Fruit fly (Drosophila melanogaster): ENCODE data around the gene Syx18.

The Syx18 gene

DNA sequence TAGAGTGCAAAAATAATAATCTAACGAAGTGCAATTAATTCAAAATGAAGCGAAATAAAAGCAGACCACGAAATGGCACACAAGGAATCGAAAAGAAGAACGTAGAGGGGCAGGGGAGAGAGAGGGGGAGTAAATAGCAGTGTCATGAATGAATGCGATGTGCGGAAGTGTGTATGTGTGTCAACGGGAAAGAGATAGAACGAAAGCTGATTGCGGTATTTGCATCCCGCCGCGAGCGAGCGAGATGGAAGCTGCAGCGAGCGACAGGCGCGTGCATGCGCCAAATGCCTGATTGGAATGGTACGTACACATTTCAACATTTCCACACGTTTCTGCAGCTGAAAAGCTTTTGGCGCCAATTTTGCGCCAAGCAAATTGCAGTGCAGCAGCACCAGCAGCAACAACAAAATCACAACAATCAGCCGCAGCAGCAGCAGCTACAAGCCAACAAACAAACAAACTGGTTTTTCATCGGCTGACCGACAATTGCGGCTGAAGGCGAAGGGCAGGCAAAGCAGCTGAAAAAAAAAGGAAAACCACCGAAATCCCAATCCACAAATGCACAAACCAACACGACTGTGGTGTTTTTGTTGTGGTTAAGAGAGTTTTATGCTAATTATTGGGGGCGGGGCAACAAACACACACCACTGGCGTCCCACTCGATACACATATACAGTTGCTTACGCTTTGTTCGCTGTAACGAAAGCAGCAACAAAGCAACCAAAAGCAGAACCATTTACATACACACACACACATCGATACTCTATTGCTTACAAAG lies 43.3 kb downstream of the Syx18 start:
- TF ChIP-seq dmrt93B (GFP tag; optimal IDR thresholded peaks at IDR 0.05) = no peak
- peak; percentile 44 for TF ChIP-seq fru (GFP tag; optimal IDR thresholded peaks at IDR 0.05)
- TF ChIP-seq lola (GFP tag; optimal IDR thresholded peaks at IDR 0.05) = no peak
- no peak for TF ChIP-seq usp (GFP tag; optimal IDR thresholded peaks at IDR 0.05)
- TF ChIP-seq sv (GFP tag; optimal IDR thresholded peaks at IDR 0.05) = no peak
- TF ChIP-seq Sp1 (GFP tag; optimal IDR thresholded peaks at IDR 0.05) = no peak
- TF ChIP-seq GATAd (GFP tag; optimal IDR thresholded peaks at IDR 0.05) = no peak
- TF ChIP-seq Dfd (GFP tag; optimal IDR thresholded peaks at IDR 0.05) = no peak
- no peak for TF ChIP-seq CrebA (GFP tag; optimal IDR thresholded peaks at IDR 0.05; ENCODE audit: borderline replicate concordance)
- no peak for TF ChIP-seq N (GFP tag; optimal IDR thresholded peaks at IDR 0.05)
- TF ChIP-seq Vsx2 (GFP tag; optimal IDR thresholded peaks at IDR 0.05; ENCODE audit: partially characterized antibody) = peak; percentile 6
- no peak for TF ChIP-seq Myc (optimal IDR thresholded peaks at IDR 0.05)
- TF ChIP-seq Rel (GFP tag; optimal IDR thresholded peaks at IDR 0.05) = no peak
- TF ChIP-seq Rel (tag; optimal IDR thresholded peaks at IDR 0.05) = peak; percentile 60
- no peak for TF ChIP-seq OdsH (GFP tag; optimal IDR thresholded peaks at IDR 0.05)
- no peak for TF ChIP-seq dsf (GFP tag; optimal IDR thresholded peaks at IDR 0.05; ENCODE audit: borderline replicate concordance)
- TF ChIP-seq Mio (GFP tag; optimal IDR thresholded peaks at IDR 0.05) = peak; percentile 55
- no peak for TF ChIP-seq jim (GFP tag; optimal IDR thresholded peaks at IDR 0.05)
- TF ChIP-seq ey (GFP tag; optimal IDR thresholded peaks at IDR 0.05) = peak; percentile 7
- no peak for TF ChIP-seq CG9705 (GFP tag; optimal IDR thresholded peaks at IDR 0.05)
- TF ChIP-seq CG32264 (GFP tag; optimal IDR thresholded peaks at IDR 0.05) = no peak
- peak; percentile 90 for TF ChIP-seq psq (GFP tag; optimal IDR thresholded peaks at IDR 0.05)
- TF ChIP-seq rgr (GFP tag; optimal IDR thresholded peaks at IDR 0.05) = peak; percentile 26
- no peak for TF ChIP-seq br (GFP tag; optimal IDR thresholded peaks at IDR 0.05)
- TF ChIP-seq pan (optimal IDR thresholded peaks at IDR 0.05) = no peak
- TF ChIP-seq Hr83 (GFP tag; optimal IDR thresholded peaks at IDR 0.05; ENCODE audit: poor library complexity, severe bottlenecking) = peak; percentile 54
- no peak for TF ChIP-seq HLH106 (tag; optimal IDR thresholded peaks at IDR 0.05)
- no peak for TF ChIP-seq woc (GFP tag; optimal IDR thresholded peaks at IDR 0.05)
- TF ChIP-seq Hnf4 (GFP tag; optimal IDR thresholded peaks at IDR 0.05) = no peak
- no peak for TF ChIP-seq dl (GFP tag; optimal IDR thresholded peaks at IDR 0.05; ENCODE audit: insufficient read depth in 1 of 2, partially characterized antibody in 2 of 2)
- no peak for TF ChIP-seq foxo (GFP tag; optimal IDR thresholded peaks at IDR 0.05)
- TF ChIP-seq Hr78 (GFP tag; optimal IDR thresholded peaks at IDR 0.05) = no peak
- peak; percentile 87 for TF ChIP-seq h (GFP tag; optimal IDR thresholded peaks at IDR 0.05)
- no peak for TF ChIP-seq Jra (GFP tag; optimal IDR thresholded peaks at IDR 0.05)
- peak; percentile 21 for TF ChIP-seq Dif (GFP tag; optimal IDR thresholded peaks at IDR 0.05; ENCODE audit: partially characterized antibody)
- TF ChIP-seq brk (GFP tag; optimal IDR thresholded peaks at IDR 0.05) = no peak
- TF ChIP-seq tai (GFP tag; optimal IDR thresholded peaks at IDR 0.05) = no peak
- no peak for TF ChIP-seq sage (GFP tag; optimal IDR thresholded peaks at IDR 0.05)
- TF ChIP-seq Abd-B (GFP tag; optimal IDR thresholded peaks at IDR 0.05) = no peak

DNA sequence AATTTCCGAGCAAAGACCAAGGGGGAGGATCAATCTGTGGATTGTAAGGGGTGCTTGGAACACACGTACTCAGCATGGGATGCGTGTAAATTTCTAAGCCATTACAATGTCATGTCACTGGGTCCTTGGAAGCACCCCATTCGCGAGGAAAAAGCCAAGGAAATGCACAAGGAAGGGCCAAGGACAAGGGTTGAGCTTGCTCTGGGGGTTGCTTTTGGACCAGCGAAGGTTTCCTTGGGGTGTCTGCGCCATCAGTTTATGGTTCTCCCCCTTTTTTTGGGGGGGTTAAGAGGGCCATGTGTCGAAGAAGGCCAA lies 44.4 kb downstream of the Syx18 start:
- TF ChIP-seq Dfd (GFP tag; optimal IDR thresholded peaks at IDR 0.05) (no peak), dmrt93B (GFP tag; optimal IDR thresholded peaks at IDR 0.05) (no peak), jim (GFP tag; optimal IDR thresholded peaks at IDR 0.05) (no peak), lola (GFP tag; optimal IDR thresholded peaks at IDR 0.05) (no peak), rgr (GFP tag; optimal IDR thresholded peaks at IDR 0.05) (no peak), h (GFP tag; optimal IDR thresholded peaks at IDR 0.05) (no peak), Jra (GFP tag; optimal IDR thresholded peaks at IDR 0.05) (no peak), Hr83 (GFP tag; optimal IDR thresholded peaks at IDR 0.05; ENCODE audit: poor library complexity, severe bottlenecking) (no peak), Sp1 (GFP tag; optimal IDR thresholded peaks at IDR 0.05) (no peak)
